Worm (Caenorhabditis elegans): ENCODE data around the gene srlf-18.

Gene srlf-18

ce11 chrIV:11080823-11081285 is 20.4 kb downstream of the srlf-18 start, which contains the start of gene atg-7 (continued):
- no peak for TF ChIP-seq egl-27 (tag; optimal IDR thresholded peaks at IDR 0.05)
- TF ChIP-seq ceh-8 (GFP tag; optimal IDR thresholded peaks at IDR 0.05): peak; percentile 21
- peak; percentile 6 to 7 for TF ChIP-seq efl-1 (optimal IDR thresholded peaks at IDR 0.05)
- TF ChIP-seq efl-1 (GFP tag; optimal IDR thresholded peaks at IDR 0.05 in 1 of 2): peak in 1 of 2 experiments; percentile 67
- no peak for TF ChIP-seq ceh-88 (GFP tag; IDR thresholded peaks at IDR 0.05)
- peak; percentile 12 for TF ChIP-seq ztf-4 (tag; optimal IDR thresholded peaks at IDR 0.05)
- no peak for TF ChIP-seq efl-3 (GFP tag; optimal IDR thresholded peaks at IDR 0.05)
- TF ChIP-seq irx-1 (tag; optimal IDR thresholded peaks at IDR 0.05): no peak
- TF ChIP-seq unc-86 (tag; optimal IDR thresholded peaks at IDR 0.05): no peak
- peak in 1 of 2 experiments; percentile 4 for TF ChIP-seq lsy-2 (tag; optimal IDR thresholded peaks at IDR 0.05)

DNA sequence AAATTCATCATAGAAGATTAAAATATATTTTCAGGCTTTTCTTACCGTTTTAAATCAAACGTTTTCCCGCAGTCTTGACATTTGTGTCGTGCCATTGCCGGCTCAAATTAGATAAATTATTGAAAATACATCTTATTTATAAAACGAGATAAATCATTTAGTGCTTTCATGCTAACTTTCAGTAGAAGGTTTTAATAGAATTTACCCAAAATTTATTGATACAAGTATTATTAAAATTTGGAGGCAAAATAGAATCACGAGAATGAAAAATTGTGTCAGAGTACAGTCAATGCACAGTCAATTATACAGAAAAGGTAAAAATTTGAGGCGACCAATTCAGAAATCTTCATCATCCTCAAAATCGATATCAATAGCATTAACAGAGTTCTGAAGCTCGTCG is 22.8 kb downstream of the srlf-18 start, which contains the start of gene Y5F2A.4:
Gene Y5F2A.4 (minus strand): TSS at position 101 of the 400 bp plus-strand sequence.
- no peak for TF ChIP-seq lin-15B (tag; optimal IDR thresholded peaks at IDR 0.05)
- TF ChIP-seq skn-1 (tag; optimal IDR thresholded peaks at IDR 0.05): no peak
- no peak for TF ChIP-seq snpc-4 (tag; optimal IDR thresholded peaks at IDR 0.05)
- TF ChIP-seq vab-15 (tag; optimal IDR thresholded peaks at IDR 0.05): no peak
- TF ChIP-seq pax-3 (tag; optimal IDR thresholded peaks at IDR 0.05): no peak
- no peak for TF ChIP-seq unc-62 (GFP tag; optimal IDR thresholded peaks at IDR 0.05)
- no peak for TF ChIP-seq unc-130 (tag; optimal IDR thresholded peaks at IDR 0.05)
- no peak for TF ChIP-seq jun-1 (tag; optimal IDR thresholded peaks at IDR 0.05)
- TF ChIP-seq tbx-2 (tag; optimal IDR thresholded peaks at IDR 0.05): no peak
- TF ChIP-seq nhr-237 (tag; optimal IDR thresholded peaks at IDR 0.05): no peak
- TF ChIP-seq snu-23 (GFP tag; optimal IDR thresholded peaks at IDR 0.05): no peak
- TF ChIP-seq lir-3 (tag; optimal IDR thresholded peaks at IDR 0.05; ENCODE audit: poor library complexity): no peak
- TF ChIP-seq nhr-11 (tag; optimal IDR thresholded peaks at IDR 0.05): no peak
- no peak for TF ChIP-seq Y116A8C.19 (tag; optimal IDR thresholded peaks at IDR 0.05; ENCODE audit: borderline replicate concordance)
- TF ChIP-seq elt-3 (tag; optimal IDR thresholded peaks at IDR 0.05): no peak
- TF ChIP-seq nhr-12 (tag; optimal IDR thresholded peaks at IDR 0.05): no peak
- no peak for TF ChIP-seq C34B4.2 (tag; optimal IDR thresholded peaks at IDR 0.05)
- no peak for TF ChIP-seq nhr-71 (tag; optimal IDR thresholded peaks at IDR 0.05)

DNA sequence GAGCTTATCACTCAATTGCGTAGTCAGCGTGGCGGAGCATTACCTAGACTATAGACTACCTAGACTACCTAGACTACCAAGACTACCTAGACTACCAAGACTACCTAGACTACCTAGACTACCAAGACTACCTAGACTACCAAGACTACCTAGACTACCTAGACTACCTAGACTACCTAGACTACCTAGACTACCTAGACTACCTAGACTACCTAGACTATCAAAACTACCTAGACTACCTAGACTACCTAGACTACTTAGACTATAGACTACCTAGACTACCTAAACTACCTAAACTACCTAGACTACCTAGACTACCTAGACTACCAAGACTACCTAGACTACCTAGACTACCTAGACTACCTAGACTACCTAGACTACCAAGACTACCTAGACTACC is 30.4 kb downstream of the srlf-18 start:
- TF ChIP-seq lir-3 (tag; optimal IDR thresholded peaks at IDR 0.05; ENCODE audit: poor library complexity) (peak; percentile 57), nhr-237 (tag; optimal IDR thresholded peaks at IDR 0.05) (peak; percentile 68), rnt-1 (tag; optimal IDR thresholded peaks at IDR 0.05) (peak; percentile 71)

DNA sequence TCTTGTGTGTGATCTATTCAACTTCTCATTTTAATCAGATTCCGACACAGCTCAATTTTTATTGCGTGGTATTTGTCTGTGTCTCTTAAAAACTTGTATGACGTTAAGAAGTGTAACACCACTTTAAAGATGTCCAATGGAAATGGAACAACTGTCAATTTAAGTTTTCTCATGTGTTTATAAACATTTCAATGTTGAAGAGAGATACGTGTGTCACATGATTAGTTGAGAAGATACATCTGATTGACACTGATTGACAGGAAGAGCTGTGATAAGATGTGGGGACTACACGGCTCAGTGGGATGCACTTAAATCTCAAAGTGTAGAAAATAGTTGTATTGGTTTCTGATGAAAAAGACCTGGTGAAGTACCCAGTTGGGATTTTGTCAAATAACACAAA is 33.0 kb downstream of the srlf-18 start:
- peak; percentile 83 for TF ChIP-seq nhr-11 (tag; optimal IDR thresholded peaks at IDR 0.05)
- TF ChIP-seq nhr-90 (tag; optimal IDR thresholded peaks at IDR 0.05; ENCODE audit: poor library complexity): no peak
- peak; percentile 88 for TF ChIP-seq nhr-19 (GFP tag; conservative IDR thresholded peaks at IDR 0.05)
- TF ChIP-seq rnt-1 (tag; optimal IDR thresholded peaks at IDR 0.05): peak; percentile 82
- TF ChIP-seq aha-1 (tag; optimal IDR thresholded peaks at IDR 0.05): no peak
- TF ChIP-seq C16A3.4 (tag; optimal IDR thresholded peaks at IDR 0.05): peak; percentile 27
- peak; percentile 78 to 87 for TF ChIP-seq lsy-2 (tag; optimal IDR thresholded peaks at IDR 0.05)
- peak in 1 of 3 experiments; percentile 3 for TF ChIP-seq dpl-1 (GFP tag; optimal IDR thresholded peaks at IDR 0.05)
- TF ChIP-seq fos-1 (tag; optimal IDR thresholded peaks at IDR 0.05): peak; percentile 33
- no peak for TF ChIP-seq aly-2 (tag; optimal IDR thresholded peaks at IDR 0.05)
- peak; percentile 64 for TF ChIP-seq snu-23 (GFP tag; optimal IDR thresholded peaks at IDR 0.05)
- peak; percentile 42 for TF ChIP-seq unc-130 (tag; optimal IDR thresholded peaks at IDR 0.05)
- peak; percentile 96 for TF ChIP-seq nhr-71 (tag; optimal IDR thresholded peaks at IDR 0.05)
- TF ChIP-seq lin-15B (tag; optimal IDR thresholded peaks at IDR 0.05): no peak
- TF ChIP-seq swsn-7 (tag; optimal IDR thresholded peaks at IDR 0.05): peak; percentile 51
- peak; percentile 8 for TF ChIP-seq mep-1 (tag; optimal IDR thresholded peaks at IDR 0.05)
- TF ChIP-seq nhr-77 (tag; optimal IDR thresholded peaks at IDR 0.05): no peak
- peak; percentile 69 for TF ChIP-seq ztf-4 (tag; optimal IDR thresholded peaks at IDR 0.05)
- peak; percentile 61 for TF ChIP-seq unc-62 (GFP tag; optimal IDR thresholded peaks at IDR 0.05)
- TF ChIP-seq nhr-47 (tag; optimal IDR thresholded peaks at IDR 0.05): peak; percentile 53
- peak in 1 of 2 experiments; percentile 0 for TF ChIP-seq mdl-1 (tag; optimal IDR thresholded peaks at IDR 0.05)
- TF ChIP-seq jun-1 (tag; optimal IDR thresholded peaks at IDR 0.05): no peak
- TF ChIP-seq nhr-20 (tag; optimal IDR thresholded peaks at IDR 0.05): peak; percentile 66
- TF ChIP-seq tbx-2 (tag; optimal IDR thresholded peaks at IDR 0.05): peak; percentile 57
- TF ChIP-seq zip-4 (GFP tag; optimal IDR thresholded peaks at IDR 0.05): no peak
- TF ChIP-seq ceh-82 (tag; optimal IDR thresholded peaks at IDR 0.05): no peak
- TF ChIP-seq lin-13 (GFP tag; optimal IDR thresholded peaks at IDR 0.05): peak; percentile 46
- TF ChIP-seq C04F5.9 (tag; optimal IDR thresholded peaks at IDR 0.05): peak; percentile 18

Data from whole organism, L1 larva.